Fruit fly (Drosophila melanogaster) whole organism, prepupa: Measurements from ENCODE around the gene CG46463.
A peak's percentile ranks its signal among the peaks of the same experiment; 100 is the strongest.

ENCODE experiments used
- Blimp-1 ChIP-seq: fragments of 200-800 bp; sonication (Bioruptor generic); optimal IDR thresholded peaks from 3 replicates; lab custom pipeline; 2017; ENCODE audit warnings: missing biosample characterization, missing genetic modification characterization, mild to moderate bottlenecking, moderate library complexity, missing genetic modification reagents
- CG10631 ChIP-seq: fragments of 200-800 bp; sonication (Bioruptor generic); optimal IDR thresholded peaks from 2 replicates; lab custom pipeline; 2016; ENCODE audit warnings: missing biosample characterization, missing genetic modification characterization
- CG10669 ChIP-seq: fragments of 200-800 bp; sonication (Bioruptor generic); optimal IDR thresholded peaks from 3 replicates; lab custom pipeline; 2018; ENCODE audit warnings: missing biosample characterization, mild to moderate bottlenecking, missing genetic modification characterization, moderate library complexity
- CG15336 ChIP-seq: fragments of 200-800 bp; sonication (Bioruptor generic); IDR thresholded peaks from 2 replicates; pipeline ENCODE4 v1.3.6; 2022; ENCODE audit warnings: missing biosample characterization, missing genetic modification characterization
- CG1621 ChIP-seq: fragments of 200-800 bp; sonication (Bioruptor generic); optimal IDR thresholded peaks from 3 replicates; lab custom pipeline; 2018; ENCODE audit warnings: missing biosample characterization, mild to moderate bottlenecking, missing genetic modification characterization
- CG16779 ChIP-seq: fragments of 200-800 bp; sonication (Bioruptor generic); optimal IDR thresholded peaks from 3 replicates; lab custom pipeline; 2017; ENCODE audit warnings: missing biosample characterization, mild to moderate bottlenecking, missing genetic modification characterization
- CG31627 ChIP-seq: fragments of 200-800 bp; sonication (Bioruptor generic); optimal IDR thresholded peaks from 3 replicates; lab custom pipeline; 2016; ENCODE audit warnings: missing biosample characterization, missing genetic modification characterization
- CG34406 ChIP-seq: fragments of 200-800 bp; sonication (Bioruptor generic); optimal IDR thresholded peaks from 3 replicates; lab custom pipeline; 2016; ENCODE audit warnings: missing biosample characterization, missing genetic modification characterization
- CG4318 ChIP-seq: fragments of 200-800 bp; sonication (Bioruptor generic); optimal IDR thresholded peaks from 3 replicates; lab custom pipeline; 2017; ENCODE audit warnings: missing biosample characterization, mild to moderate bottlenecking, missing genetic modification characterization
- CG6163 ChIP-seq: fragments of 200-800 bp; sonication (Bioruptor generic); IDR thresholded peaks from 3 replicates; pipeline ENCODE4 v1.3.6; 2022; ENCODE audit warnings: missing biosample characterization, missing genetic modification characterization
- CG6276 ChIP-seq: fragments of 200-800 bp; sonication (Bioruptor generic); optimal IDR thresholded peaks from 2 replicates; lab custom pipeline; 2017; ENCODE audit warnings: missing biosample characterization, mild to moderate bottlenecking, missing genetic modification characterization
- CG6792 ChIP-seq: fragments of 200-800 bp; sonication (Bioruptor generic); optimal IDR thresholded peaks from 3 replicates; lab custom pipeline; 2016; ENCODE audit warnings: missing biosample characterization, missing genetic modification characterization
- CG6808 ChIP-seq: fragments of 200-800 bp; sonication (Bioruptor generic); optimal IDR thresholded peaks from 3 replicates; lab custom pipeline; 2017; ENCODE audit warnings: missing biosample characterization, missing genetic modification characterization, mild to moderate bottlenecking, moderate library complexity, missing genetic modification reagents
- CG6854 ChIP-seq: fragments of 200-800 bp; sonication (Bioruptor generic); optimal IDR thresholded peaks from 2 replicates; lab custom pipeline; 2017; ENCODE audit warnings: missing biosample characterization, mild to moderate bottlenecking, missing genetic modification characterization
- CG7368 ChIP-seq: fragments of 200-800 bp; sonication (Bioruptor generic); optimal IDR thresholded peaks from 3 replicates; lab custom pipeline; 2016; ENCODE audit warnings: missing biosample characterization, missing genetic modification characterization
- CG8119 ChIP-seq: fragments of 200-800 bp; sonication (Bioruptor generic); IDR thresholded peaks from 3 replicates; pipeline ENCODE4 v1.3.6; 2022; ENCODE audit warnings: missing biosample characterization, missing genetic modification characterization
- CG8319 ChIP-seq: fragments of 200-800 bp; sonication (Bioruptor generic); optimal IDR thresholded peaks from 3 replicates; lab custom pipeline; 2016; ENCODE audit warnings: missing biosample characterization, missing genetic modification characterization
- CG8632 ChIP-seq: fragments of 200-800 bp; sonication (Bioruptor generic); optimal IDR thresholded peaks from 3 replicates; lab custom pipeline; 2016; ENCODE audit warnings: missing biosample characterization, missing genetic modification characterization
- Eip75B ChIP-seq: fragments of 200-800 bp; sonication (Bioruptor generic); optimal IDR thresholded peaks from 3 replicates; lab custom pipeline; 2016; ENCODE audit warnings: missing biosample characterization, missing genetic modification characterization
- Eip78C ChIP-seq: fragments of 200-800 bp; sonication (Bioruptor generic); peaks from one replicate; lab custom pipeline; 2016; ENCODE audit warnings: missing biosample characterization, missing genetic modification characterization
- Eip93F ChIP-seq: fragments of 200-800 bp; sonication (Bioruptor generic); optimal IDR thresholded peaks from 2 replicates; lab custom pipeline; 2016; ENCODE audit warnings: missing biosample characterization, mild to moderate bottlenecking, missing genetic modification characterization
- Ets21C ChIP-seq: fragments of 200-800 bp; sonication (Bioruptor generic); optimal IDR thresholded peaks from 3 replicates; lab custom pipeline; 2016; ENCODE audit warnings: missing biosample characterization, missing genetic modification characterization
- Hr38 ChIP-seq: sonication (Bioruptor generic); optimal IDR thresholded peaks from 2 replicates; lab custom pipeline; 2016; ENCODE audit warnings: missing biosample characterization, missing genetic modification characterization
- Hr4 ChIP-seq: fragments of 200-800 bp; sonication (Bioruptor generic); optimal IDR thresholded peaks from 3 replicates; lab custom pipeline; 2016; ENCODE audit warnings: missing biosample characterization, missing genetic modification characterization
- Lpt ChIP-seq: fragments of 200-800 bp; sonication (Bioruptor generic); optimal IDR thresholded peaks from 3 replicates; lab custom pipeline; 2016; ENCODE audit warnings: missing biosample characterization, missing genetic modification characterization
- Met ChIP-seq: fragments of 200-800 bp; sonication (Bioruptor generic); optimal IDR thresholded peaks from 3 replicates; lab custom pipeline; 2016; ENCODE audit warnings: missing biosample characterization, missing genetic modification characterization
- OdsH ChIP-seq: fragments of 200-800 bp; sonication (Bioruptor generic); optimal IDR thresholded peaks from 3 replicates; lab custom pipeline; 2016; ENCODE audit warnings: missing biosample characterization, missing genetic modification characterization
- Smox ChIP-seq: fragments of 200-800 bp; sonication (Bioruptor generic); optimal IDR thresholded peaks from 3 replicates; lab custom pipeline; 2016; ENCODE audit warnings: missing biosample characterization, missing genetic modification characterization
- Sox102F ChIP-seq: fragments of 200-800 bp; sonication (Bioruptor generic); optimal IDR thresholded peaks from 2 replicates; lab custom pipeline; 2016; ENCODE audit warnings: missing biosample characterization, mild to moderate bottlenecking, missing genetic modification characterization
- Sox14 ChIP-seq: fragments of 200-800 bp; sonication (Bioruptor generic); optimal IDR thresholded peaks from 3 replicates; lab custom pipeline; 2016; ENCODE audit warnings: missing biosample characterization, missing genetic modification characterization
- acj6 ChIP-seq: fragments of 200-800 bp; sonication (Bioruptor generic); optimal IDR thresholded peaks from 3 replicates; lab custom pipeline; 2016; ENCODE audit warnings: missing biosample characterization, missing genetic modification characterization
- cyc ChIP-seq: fragments of 200-800 bp; sonication (Bioruptor generic); optimal IDR thresholded peaks from 3 replicates; lab custom pipeline; 2016; ENCODE audit warnings: missing biosample characterization, missing genetic modification characterization
- dsx ChIP-seq: fragments of 200-800 bp; optimal IDR thresholded peaks from 3 replicates; lab custom pipeline; 2019; ENCODE audit warnings: missing biosample characterization, mild to moderate bottlenecking, missing genetic modification characterization, moderate library complexity; ENCODE audit not compliant: poor library complexity, severe bottlenecking
- eg ChIP-seq: fragments of 200-800 bp; sonication (Bioruptor generic); IDR thresholded peaks from 3 replicates; pipeline ENCODE4 v1.3.6; 2022; ENCODE audit warnings: missing biosample characterization, missing genetic modification characterization
- fd85E ChIP-seq: fragments of 200-800 bp; sonication (Bioruptor generic); optimal IDR thresholded peaks from 3 replicates; lab custom pipeline; 2016; ENCODE audit warnings: missing biosample characterization, missing genetic modification characterization
- fkh ChIP-seq: fragments of 200-800 bp; sonication (Bioruptor generic); optimal IDR thresholded peaks from 3 replicates; lab custom pipeline; 2017; ENCODE audit warnings: missing biosample characterization, mild to moderate bottlenecking, missing genetic modification characterization, moderate library complexity
- lz ChIP-seq: fragments of 200-800 bp; sonication (Bioruptor generic); optimal IDR thresholded peaks from 3 replicates; lab custom pipeline; 2016; ENCODE audit warnings: missing biosample characterization, missing genetic modification characterization
- salr ChIP-seq, 2 experiments: fragments of 200-800 bp; sonication (Bioruptor generic); optimal IDR thresholded peaks; 3 replicates each; lab custom pipeline; 2016 to 2018; ENCODE audit warnings: missing biosample characterization in 2 of 2, missing genetic modification characterization in 2 of 2, mild to moderate bottlenecking in 1 of 2
- spab ChIP-seq: fragments of 200-800 bp; sonication (Bioruptor generic); optimal IDR thresholded peaks from 2 replicates; lab custom pipeline; 2017; ENCODE audit warnings: missing biosample characterization, mild to moderate bottlenecking, missing genetic modification characterization, missing genetic modification reagents
- ss ChIP-seq, 2 experiments: fragments of 200-800 bp; sonication (Bioruptor generic); optimal IDR thresholded peaks; 2 replicates in 1 of 2; 3 replicates in 1 of 2; lab custom pipeline; 2017 to 2018; ENCODE audit warnings: mild to moderate bottlenecking in 2 of 2, missing biosample characterization in 2 of 2, missing genetic modification characterization in 2 of 2, moderate library complexity in 1 of 2
- topi ChIP-seq: fragments of 200-800 bp; sonication (Bioruptor generic); optimal IDR thresholded peaks from 3 replicates; lab custom pipeline; 2016; ENCODE audit warnings: missing biosample characterization, missing genetic modification characterization
- vri ChIP-seq: fragments of 200-800 bp; sonication (Bioruptor generic); optimal IDR thresholded peaks from 3 replicates; lab custom pipeline; 2016; ENCODE audit warnings: missing biosample characterization, mild to moderate bottlenecking, missing genetic modification characterization

The CG46463 gene

DNA sequence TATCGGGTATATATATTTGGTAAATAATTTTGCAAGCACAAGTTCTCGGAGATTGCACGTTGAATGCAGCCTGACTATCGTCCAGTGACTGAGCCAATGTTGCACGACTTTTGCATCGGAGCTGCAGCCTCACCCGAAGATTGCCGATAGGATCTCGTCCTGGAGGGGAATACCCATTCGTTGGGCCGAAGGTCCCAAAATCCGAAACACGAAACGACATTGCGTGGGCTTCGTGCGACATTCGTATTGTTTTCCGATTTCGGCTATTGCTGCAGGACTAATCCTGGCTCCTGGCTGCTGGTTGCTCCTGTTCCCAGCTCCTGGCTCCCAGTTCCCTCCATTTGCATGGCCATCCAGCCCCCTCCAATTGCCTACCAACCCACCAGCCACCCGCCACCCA lies 36.3 kb upstream of the CG46463 start, which contains the start of gene sty:
TSS of gene sty (minus strand) at position 90 of the 400 bp plus-strand sequence.
- TF ChIP-seq CG6808 (no peak), vri (no peak), ss (GFP tag; optimal IDR thresholded peaks at IDR 0.05; lab: Kevin White, UChicago) (no peak), CG16779 (tag; lab: Kevin White, UChicago) (no peak), CG6163 (GFP tag; lab: Robert Waterston, UW) (no peak), dsx (GFP tag; lab: Kevin White, UChicago) (no peak), CG6854 (no peak), Hr38 (GFP tag; lab: Kevin White, UChicago) (no peak), spab (GFP tag; lab: Kevin White, UChicago) (no peak), Met (GFP tag; lab: Kevin White, UChicago) (no peak), acj6 (no peak), lz (GFP tag; lab: Kevin White, UChicago) (no peak), CG1621 (no peak)

DNA sequence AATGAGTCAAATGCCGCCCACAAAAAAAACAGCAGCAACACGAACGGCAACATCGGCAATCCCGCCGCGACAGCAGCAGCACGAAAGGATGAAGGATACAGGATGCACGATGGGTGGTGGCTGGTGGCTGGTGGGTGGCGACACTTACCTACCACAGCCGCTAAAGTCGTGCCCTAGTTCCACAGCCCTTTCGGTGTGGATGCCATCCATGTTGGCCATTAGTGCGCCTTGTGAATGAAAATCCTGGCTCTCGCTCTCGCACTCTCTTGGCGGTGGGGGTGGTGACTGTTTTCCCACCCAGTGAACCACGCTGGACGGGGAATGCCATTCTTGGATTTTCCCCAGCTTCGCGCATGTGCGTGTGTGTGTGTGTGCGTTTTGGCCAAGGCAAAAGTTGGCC lies 34.1 kb upstream of the CG46463 start:
- no peak for TF ChIP-seq Met (GFP tag; lab: Kevin White, UChicago)
- TF ChIP-seq topi (GFP tag; lab: Kevin White, UChicago), result no peak
- no peak for TF ChIP-seq Lpt (GFP tag; lab: Kevin White, UChicago)
- TF ChIP-seq CG10631, result no peak
- no peak for TF ChIP-seq CG8119 (GFP tag; lab: Robert Waterston, UW)
- TF ChIP-seq, all 60 proteins: peak for 0

DNA sequence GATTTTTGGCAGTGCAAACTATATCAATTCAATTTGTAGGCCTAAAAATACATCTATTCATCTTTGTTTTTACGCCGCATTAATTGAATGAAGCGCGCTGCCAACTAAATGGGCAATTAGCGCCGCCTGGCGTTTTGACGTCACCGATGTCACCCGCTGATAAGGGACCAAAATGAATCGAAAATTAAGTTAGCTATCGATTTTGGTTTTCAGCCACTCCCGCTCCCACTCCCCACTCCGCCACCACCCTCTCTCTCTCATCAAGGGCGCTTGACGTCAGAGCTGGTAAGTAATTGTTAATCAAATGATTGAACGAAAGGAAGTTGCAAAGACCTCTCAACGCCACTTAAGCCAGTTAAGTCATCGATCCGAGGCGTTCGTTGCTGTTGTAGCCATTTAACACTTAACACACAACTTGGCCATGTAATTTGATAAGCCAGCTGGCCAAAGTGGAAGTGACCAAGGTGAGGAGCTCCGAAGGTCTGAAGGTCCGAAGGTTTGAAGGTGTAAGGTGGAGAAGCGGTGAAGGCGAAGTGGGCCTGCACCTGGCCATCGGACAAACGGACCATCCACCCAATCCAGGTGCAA lies 30.0 kb upstream of the CG46463 start:
- no peak for TF ChIP-seq ss (GFP tag; optimal IDR thresholded peaks at IDR 0.05; lab: Kevin White, UChicago)
- TF ChIP-seq CG34406 (GFP tag; lab: Kevin White, UChicago), result no peak
- no peak for TF ChIP-seq Sox102F (GFP tag; lab: Kevin White, UChicago)
- TF ChIP-seq CG7368 (GFP tag; lab: Kevin White, UChicago), result no peak
- TF ChIP-seq Smox, result no peak

DNA sequence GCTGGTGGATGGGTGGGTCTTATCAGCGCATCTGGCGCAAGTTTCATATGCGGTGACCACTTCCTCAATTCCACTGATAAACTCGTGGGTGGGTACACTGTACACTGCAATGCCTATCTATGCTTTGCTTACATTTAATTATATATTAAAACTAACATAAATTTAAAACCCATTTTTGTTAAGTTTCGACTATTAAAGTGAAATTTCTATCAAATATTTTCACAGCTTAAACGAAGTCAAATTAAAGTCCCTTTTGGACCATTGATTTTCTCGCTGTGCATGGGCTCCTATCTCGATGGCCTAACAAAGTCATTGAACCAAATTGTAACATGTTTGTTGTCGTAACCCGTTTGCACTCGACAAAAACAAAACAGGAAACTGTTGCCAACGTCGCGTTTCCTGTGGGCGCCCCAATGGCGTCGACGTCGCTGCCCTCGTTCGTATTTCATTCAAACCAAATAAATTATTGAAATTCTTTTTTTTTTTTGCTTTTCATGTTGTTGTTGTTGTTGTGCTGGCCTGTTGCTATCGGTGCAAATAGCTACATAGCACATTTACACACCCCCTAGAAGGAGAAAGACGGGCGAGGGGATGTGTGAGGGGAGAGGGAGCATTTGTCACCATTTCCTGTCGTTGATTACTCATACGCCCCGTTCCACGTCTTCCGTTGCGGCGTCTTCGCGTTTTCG lies 28.3 kb upstream of the CG46463 start:
- TF ChIP-seq dsx (GFP tag; lab: Kevin White, UChicago) (peak; percentile 4), CG7368 (GFP tag; lab: Kevin White, UChicago) (peak; percentile 57), Eip93F (GFP tag; lab: Kevin White, UChicago) (peak; percentile 71), Hr4 (GFP tag; lab: Kevin White, UChicago) (peak; percentile 83), CG8319 (GFP tag; lab: Kevin White, UChicago) (peak; percentile 66), CG8119 (GFP tag; lab: Robert Waterston, UW) (peak; percentile 80), vri (peak; percentile 83), Sox14 (peak; percentile 69), Eip75B (GFP tag; lab: Kevin White, UChicago) (peak; percentile 63), OdsH (GFP tag; lab: Kevin White, UChicago) (peak; percentile 79), Blimp-1 (GFP tag; lab: Kevin White, UChicago) (peak; percentile 71), CG10631 (peak; percentile 64), CG10669 (peak; percentile 36), cyc (GFP tag; lab: Kevin White, UChicago) (peak; percentile 84), CG31627 (GFP tag; lab: Kevin White, UChicago) (peak; percentile 84), fd85E (GFP tag; lab: Kevin White, UChicago) (no peak), CG6276 (GFP tag; lab: Kevin White, UChicago) (peak; percentile 52), Smox (peak; percentile 87), CG6163 (GFP tag; lab: Robert Waterston, UW) (peak; percentile 80), CG1621 (no peak), CG6792 (GFP tag; lab: Kevin White, UChicago) (peak; percentile 82), CG6808 (no peak), fkh (GFP tag; lab: Kevin White, UChicago) (peak; percentile 36), CG4318 (GFP tag; lab: Kevin White, UChicago) (peak; percentile 59), eg (GFP tag; lab: Robert Waterston, UW) (peak; percentile 89), CG15336 (peak; percentile 89), CG8632 (peak; percentile 80), Eip78C (GFP tag; lab: Kevin White, UChicago) (peak; percentile 93), lz (GFP tag; lab: Kevin White, UChicago) (peak; percentile 79), Ets21C (GFP tag; lab: Kevin White, UChicago) (peak; percentile 52), CG16779 (tag; lab: Kevin White, UChicago) (no peak), CG34406 (GFP tag; lab: Kevin White, UChicago) (peak; percentile 84), salr (GFP tag; optimal IDR thresholded peaks at IDR 0.05; lab: Kevin White, UChicago) (peak in 1 of 2 experiments; percentile 15)
